Worm (Caenorhabditis elegans) whole organism, L3 larva: Measurements from ENCODE around the gene str-250.

Experiments used
- R02D3.7 ChIP-seq: fragments of 150-350 bp; optimal IDR thresholded peaks from 2 replicates; lab custom pipeline; 2014; ENCODE audit warnings: missing biosample characterization, missing genetic modification characterization
- ZK546.5 ChIP-seq: sonication (generic microtip); optimal IDR thresholded peaks from 2 replicates; lab custom pipeline; 2017; ENCODE audit warnings: missing biosample characterization, missing genetic modification characterization
- ama-1 ChIP-seq: fragments of 150-350 bp; optimal IDR thresholded peaks from 2 replicates; lab custom pipeline; 2018
- ceh-28 ChIP-seq: fragments of 150-350 bp; optimal IDR thresholded peaks from 2 replicates; lab custom pipeline; 2014; ENCODE audit warnings: missing biosample characterization, missing genetic modification reagents, missing genetic modification characterization
- ceh-9 ChIP-seq: sonication (generic microtip); optimal IDR thresholded peaks from 2 replicates; lab custom pipeline; 2018; ENCODE audit warnings: missing biosample characterization, missing genetic modification characterization
- daf-12 ChIP-seq: fragments of 150-350 bp; optimal IDR thresholded peaks from 2 replicates; lab custom pipeline; 2014; ENCODE audit warnings: missing biosample characterization, missing genetic modification reagents, missing genetic modification characterization
- egl-27 ChIP-seq: sonication (generic microtip); optimal IDR thresholded peaks from 4 replicates; lab custom pipeline; 2017; ENCODE audit warnings: missing biosample characterization, missing genetic modification reagents, missing genetic modification characterization
- egl-5 ChIP-seq: fragments of 150-350 bp; optimal IDR thresholded peaks from 2 replicates; lab custom pipeline; 2017; ENCODE audit warnings: missing biosample characterization, missing genetic modification reagents, missing genetic modification characterization, inconsistent platforms
- elt-1 ChIP-seq: fragments of 150-350 bp; optimal IDR thresholded peaks from 2 replicates; lab custom pipeline; 2014; ENCODE audit warnings: missing biosample characterization, missing genetic modification characterization
- elt-2 ChIP-seq: sonication (generic microtip); optimal IDR thresholded peaks from 2 replicates; lab custom pipeline; 2016; ENCODE audit warnings: missing genetic modification reagents, mild to moderate bottlenecking, missing genetic modification characterization, missing compliant biosample characterization
- elt-3 ChIP-seq, 3 experiments: fragments of 150-350 bp in 1 of 3; sonication (generic microtip) in 2 of 3; optimal IDR thresholded peaks; 2 replicates in 2 of 3; 4 replicates in 1 of 3; lab custom pipeline; 2014 to 2017; ENCODE audit warnings: missing biosample characterization in 3 of 3, missing genetic modification characterization in 3 of 3
- fkh-10 ChIP-seq: sonication (generic microtip); optimal IDR thresholded peaks from 2 replicates; lab custom pipeline; 2017; ENCODE audit warnings: missing biosample characterization, missing genetic modification reagents, missing genetic modification characterization
- fkh-2 ChIP-seq: fragments of 150-350 bp; optimal IDR thresholded peaks from 2 replicates; lab custom pipeline; 2014; ENCODE audit warnings: missing biosample characterization, missing genetic modification reagents, missing genetic modification characterization
- fos-1 ChIP-seq: fragments of 150-350 bp; optimal IDR thresholded peaks from 2 replicates; lab custom pipeline; 2014; ENCODE audit warnings: missing biosample characterization, missing genetic modification characterization
- hmg-11 ChIP-seq: sonication (generic microtip); optimal IDR thresholded peaks from 2 replicates; lab custom pipeline; 2016; ENCODE audit warnings: missing genetic modification characterization, missing compliant biosample characterization
- jun-1 ChIP-seq: fragments of 150-350 bp; optimal IDR thresholded peaks from 2 replicates; lab custom pipeline; 2014; ENCODE audit warnings: missing biosample characterization, missing genetic modification reagents, missing genetic modification characterization
- lin-15B ChIP-seq: fragments of 150-350 bp; optimal IDR thresholded peaks from 2 replicates; lab custom pipeline; 2014; ENCODE audit warnings: missing biosample characterization, missing genetic modification characterization
- lin-39 ChIP-seq: fragments of 150-350 bp; optimal IDR thresholded peaks from 2 replicates; lab custom pipeline; 2018; ENCODE audit warnings: missing biosample characterization, missing genetic modification reagents, missing genetic modification characterization
- lsy-12 ChIP-seq: sonication (generic microtip); optimal IDR thresholded peaks from 2 replicates; lab custom pipeline; 2016; ENCODE audit warnings: mild to moderate bottlenecking, missing genetic modification characterization, missing compliant biosample characterization
- mdl-1 ChIP-seq: fragments of 150-350 bp; optimal IDR thresholded peaks from 2 replicates; lab custom pipeline; 2014; ENCODE audit warnings: missing biosample characterization, missing genetic modification characterization
- mml-1 ChIP-seq: fragments of 150-350 bp; sonication (generic microtip); optimal IDR thresholded peaks from 3 replicates; lab custom pipeline; 2014; ENCODE audit warnings: missing biosample characterization, missing genetic modification characterization
- nfya-1 ChIP-seq: sonication (generic microtip); optimal IDR thresholded peaks from 2 replicates; lab custom pipeline; 2017; ENCODE audit warnings: missing genetic modification characterization, mild to moderate bottlenecking, missing compliant biosample characterization, antibody characterized with exemption, moderate library complexity; ENCODE audit not compliant: insufficient read depth
- nhr-11 ChIP-seq: fragments of 150-350 bp; optimal IDR thresholded peaks from 2 replicates; lab custom pipeline; 2014; ENCODE audit warnings: missing biosample characterization, missing genetic modification characterization
- nhr-12 ChIP-seq: fragments of 150-350 bp; optimal IDR thresholded peaks from 2 replicates; lab custom pipeline; 2014; ENCODE audit warnings: missing biosample characterization, missing genetic modification characterization
- nhr-23 ChIP-seq: fragments of 150-350 bp; optimal IDR thresholded peaks from 2 replicates; lab custom pipeline; 2014; ENCODE audit warnings: missing biosample characterization, missing genetic modification reagents, missing genetic modification characterization
- nhr-237 ChIP-seq: fragments of 150-350 bp; optimal IDR thresholded peaks from 2 replicates; lab custom pipeline; 2014; ENCODE audit warnings: missing biosample characterization, missing genetic modification characterization
- nhr-25 ChIP-seq: sonication (generic microtip); optimal IDR thresholded peaks from 2 replicates; lab custom pipeline; 2017; ENCODE audit warnings: missing biosample characterization, missing genetic modification characterization
- nhr-43 ChIP-seq: sonication (generic microtip); optimal IDR thresholded peaks from 2 replicates; lab custom pipeline; 2016; ENCODE audit warnings: mild to moderate bottlenecking, missing genetic modification characterization, missing compliant biosample characterization; ENCODE audit not compliant: poor library complexity, severe bottlenecking
- nhr-76 ChIP-seq: fragments of 150-350 bp; sonication (generic microtip); optimal IDR thresholded peaks from 5 replicates; lab custom pipeline; 2014; ENCODE audit warnings: missing biosample characterization, missing genetic modification characterization
- nhr-77 ChIP-seq: fragments of 150-350 bp; optimal IDR thresholded peaks from 2 replicates; lab custom pipeline; 2014; ENCODE audit warnings: missing biosample characterization, missing genetic modification characterization
- pha-4 ChIP-seq: fragments of 150-350 bp; optimal IDR thresholded peaks from 2 replicates; lab custom pipeline; 2014; ENCODE audit warnings: missing biosample characterization, missing genetic modification reagents, missing genetic modification characterization
- pqm-1 ChIP-seq: fragments of 150-350 bp; optimal IDR thresholded peaks from 2 replicates; lab custom pipeline; 2017; ENCODE audit warnings: missing biosample characterization, missing genetic modification characterization, inconsistent platforms
- sea-2 ChIP-seq: fragments of 150-350 bp; sonication (generic microtip); optimal IDR thresholded peaks from 4 replicates; lab custom pipeline; 2014; ENCODE audit warnings: missing biosample characterization, missing genetic modification reagents, missing genetic modification characterization
- skn-1 ChIP-seq: fragments of 150-350 bp; optimal IDR thresholded peaks from 2 replicates; lab custom pipeline; 2014; ENCODE audit warnings: missing biosample characterization, missing genetic modification characterization
- snpc-4 ChIP-seq: fragments of 150-350 bp; optimal IDR thresholded peaks from 2 replicates; lab custom pipeline; 2014; ENCODE audit warnings: missing biosample characterization, missing genetic modification characterization
- unc-39 ChIP-seq: sonication (generic microtip); optimal IDR thresholded peaks from 4 replicates; lab custom pipeline; 2017; ENCODE audit warnings: missing biosample characterization, missing genetic modification characterization

The str-250 gene

DNA sequence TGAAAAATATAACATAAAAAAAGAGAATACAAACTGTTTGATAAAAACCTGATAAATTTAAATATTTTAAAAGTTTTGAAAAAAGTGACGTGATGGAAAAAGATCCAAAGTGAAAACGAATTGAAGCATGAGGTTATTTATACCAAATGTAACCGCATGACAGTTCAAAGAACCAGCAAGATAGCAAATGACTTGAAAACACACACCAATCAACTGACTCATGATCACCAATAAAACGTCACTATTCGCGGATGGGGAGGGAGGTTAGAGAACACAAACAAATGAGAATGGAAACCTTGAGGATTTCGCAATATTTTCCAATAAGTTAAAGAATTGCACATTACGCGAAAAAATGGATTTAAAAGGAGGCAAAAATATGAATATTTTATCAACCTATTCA, 9.0 kb upstream of the str-250 start, which contains the start of gene C06B3.7:
Gene C06B3.7, plus strand, starts transcription at position 287 of the 400 bp plus-strand sequence.
- TF ChIP-seq ceh-28 (tag; lab: Kevin White, UChicago) (peak; percentile 58), nhr-23 (tag; lab: Kevin White, UChicago) (peak; percentile 86), snpc-4 (tag; lab: Kevin White, UChicago) (no peak), pqm-1 (tag; lab: Kevin White, UChicago) (peak; percentile 95), lin-15B (tag; lab: Kevin White, UChicago) (peak; percentile 27), sea-2 (GFP tag; lab: Kevin White, UChicago) (no peak), elt-2 (tag; lab: Kevin White, UChicago) (peak; percentile 92), elt-3 (tag; optimal IDR thresholded peaks at IDR 0.05; lab: Kevin White, UChicago) (peak in 1 of 3 experiments; percentile 23), fos-1 (tag; lab: Kevin White, UChicago) (no peak), mdl-1 (tag; lab: Kevin White, UChicago) (peak; percentile 75), nhr-43 (peak; percentile 79), lin-39 (tag; lab: Kevin White, UChicago) (peak; percentile 92), ZK546.5 (tag; lab: Kevin White, UChicago) (no peak), daf-12 (tag; lab: Kevin White, UChicago) (no peak), pha-4 (tag; lab: Kevin White, UChicago) (peak; percentile 94), egl-5 (tag; lab: Kevin White, UChicago) (peak; percentile 99), nhr-25 (tag; lab: Kevin White, UChicago) (peak; percentile 52), lsy-12 (peak; percentile 16), skn-1 (peak; percentile 72), nhr-11 (peak; percentile 27), nfya-1 (tag; lab: Kevin White, UChicago) (peak; percentile 90), egl-27 (tag; lab: Kevin White, UChicago) (no peak), jun-1 (tag; lab: Kevin White, UChicago) (peak; percentile 92)

DNA sequence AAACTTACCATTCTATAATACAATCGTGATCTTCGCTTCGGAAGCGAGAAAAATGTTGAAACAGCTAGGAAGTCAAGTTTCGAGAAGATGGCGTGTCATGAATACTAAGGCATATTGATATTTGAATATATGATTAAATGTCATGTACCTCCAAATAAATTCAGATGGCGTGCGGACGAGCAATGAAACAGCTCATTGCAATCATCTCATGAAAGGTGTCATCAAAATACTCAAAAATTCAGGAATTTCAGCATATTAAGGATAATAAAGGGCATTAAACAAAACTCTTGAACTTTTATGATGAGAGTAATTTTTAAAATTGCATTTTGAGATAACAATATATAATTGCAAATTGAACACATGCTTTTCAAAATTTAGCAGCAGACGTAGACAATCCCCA, 3.1 kb upstream of the str-250 start, which contains the start of gene gcy-32:
Gene gcy-32, minus strand, starts transcription at position 101 of the 400 bp plus-strand sequence.
- no peak for TF ChIP-seq egl-27 (tag; lab: Kevin White, UChicago)
- TF ChIP-seq mml-1, result no peak
- no peak for TF ChIP-seq fkh-10 (GFP tag; lab: Kevin White, UChicago)
- TF ChIP-seq nhr-43, result no peak
- no peak for TF ChIP-seq nhr-12 (tag; lab: Kevin White, UChicago)
- no peak for TF ChIP-seq nhr-77
- no peak for TF ChIP-seq nhr-76 (tag; lab: Kevin White, UChicago)
- no peak for TF ChIP-seq lin-15B (tag; lab: Kevin White, UChicago)
- TF ChIP-seq, all 47 proteins: peak for 0

DNA sequence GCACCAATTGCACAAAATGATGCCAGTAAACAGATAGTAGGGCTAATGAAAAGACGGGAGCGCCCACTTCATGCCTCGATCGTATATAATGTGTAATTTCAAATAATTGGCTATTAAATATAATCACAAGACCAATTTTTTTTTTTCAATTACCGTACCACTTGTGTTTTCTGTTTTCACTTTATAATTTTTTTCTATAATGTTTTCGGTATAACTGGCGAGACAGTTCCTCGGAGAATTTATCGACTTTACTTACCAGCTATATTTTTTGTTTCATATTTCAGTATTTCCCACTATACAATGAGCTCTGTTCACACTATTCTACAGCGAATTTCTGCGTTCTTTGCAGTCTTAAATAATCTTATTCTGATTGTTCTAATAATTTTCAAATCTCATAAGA, 2.2 kb upstream of the str-250 start, which contains the start of gene str-252:
Gene str-252, plus strand, starts transcription at position 301 of the 400 bp plus-strand sequence.
- no peak for TF ChIP-seq nfya-1 (tag; lab: Kevin White, UChicago)
- no peak for TF ChIP-seq unc-39 (tag; lab: Kevin White, UChicago)
- no peak for TF ChIP-seq fkh-2
- no peak for TF ChIP-seq ceh-9 (tag; lab: Kevin White, UChicago)
- TF ChIP-seq nhr-43, result no peak
- no peak for TF ChIP-seq ZK546.5 (tag; lab: Kevin White, UChicago)
- no peak for TF ChIP-seq nhr-76 (tag; lab: Kevin White, UChicago)
- no peak for TF ChIP-seq ama-1 (lab: Kevin White, UChicago)
- TF ChIP-seq nhr-237 (tag; lab: Kevin White, UChicago), result no peak
- TF ChIP-seq hmg-11 (tag; lab: Kevin White, UChicago), result no peak
- no peak for TF ChIP-seq jun-1 (tag; lab: Kevin White, UChicago)
- TF ChIP-seq R02D3.7 (tag; lab: Kevin White, UChicago), result no peak
- no peak for TF ChIP-seq lin-39 (tag; lab: Kevin White, UChicago)

DNA sequence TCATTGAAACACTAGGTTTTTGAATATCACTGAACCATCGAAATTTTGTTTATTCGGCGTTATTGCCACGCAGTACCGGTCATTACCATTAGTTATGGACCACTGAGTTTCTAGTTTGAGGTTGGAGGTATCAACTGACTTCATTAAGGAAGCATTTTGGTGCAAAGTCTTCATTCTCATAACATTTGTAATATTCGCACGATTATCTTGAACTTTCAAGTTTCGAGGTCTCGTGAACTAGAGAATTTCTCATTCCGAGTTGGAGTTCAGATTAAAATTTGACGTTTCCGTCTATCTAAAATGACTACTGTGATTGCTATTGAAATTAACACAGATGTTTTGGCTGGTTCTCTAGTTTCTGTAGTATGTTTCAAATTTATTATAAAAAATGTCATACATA, 2.3 kb downstream of the str-250 start, which contains the start of gene srx-42:
Gene srx-42, plus strand, starts transcription at position 301 of the 400 bp plus-strand sequence.
- TF ChIP-seq fkh-2, result no peak
- TF ChIP-seq nhr-25 (tag; lab: Kevin White, UChicago), result no peak
- TF ChIP-seq daf-12 (tag; lab: Kevin White, UChicago), result no peak
- TF ChIP-seq nhr-43, result no peak
- TF ChIP-seq egl-5 (tag; lab: Kevin White, UChicago), result no peak
- TF ChIP-seq elt-1 (tag; lab: Kevin White, UChicago), result no peak
- TF ChIP-seq, all 47 proteins: peak for 0
